Fruit fly (Drosophila melanogaster): Measurements from ENCODE around the gene CG5623.

DNA sequence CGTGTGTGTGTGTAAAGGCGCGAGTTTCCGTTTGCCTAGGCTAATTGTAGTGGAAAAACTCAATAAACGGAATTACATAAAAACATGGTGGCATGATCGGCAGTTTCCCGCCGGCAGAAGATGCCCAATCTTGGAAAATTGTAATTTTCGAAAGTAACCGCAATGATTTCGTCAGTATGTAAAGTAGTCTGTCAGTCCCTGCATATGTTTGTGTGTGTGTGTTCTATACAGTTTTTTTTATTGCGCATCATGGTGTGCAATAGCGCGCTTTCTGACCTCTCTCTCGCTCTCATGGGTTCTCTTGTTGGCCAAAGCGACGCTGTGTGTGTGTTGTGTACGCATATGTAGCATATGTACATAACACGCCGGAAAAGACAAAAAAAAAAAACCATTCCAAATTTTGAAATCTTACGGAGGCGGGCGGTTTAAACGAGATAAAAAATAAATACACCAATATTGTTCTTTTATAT, 27.1 kb upstream of the CG5623 start:
- TF ChIP-seq h (optimal IDR thresholded peaks at IDR 0.05) (no peak), ttk (optimal IDR thresholded peaks at IDR 0.05) (no peak), insv (optimal IDR thresholded peaks at IDR 0.05) (no peak), Myc (optimal IDR thresholded peaks at IDR 0.05) (no peak)
